Worm (Caenorhabditis elegans) whole organism, L2 larva: ENCODE measurements around the gene asp-7.

ENCODE experiments used
- C34F6.9 ChIP-seq: fragments of 150-350 bp; optimal IDR thresholded peaks from 2 replicates; lab custom pipeline; 2014; ENCODE audit warnings: missing biosample characterization, missing genetic modification characterization
- F13H6.1 ChIP-seq: sonication (generic microtip); optimal IDR thresholded peaks from 2 replicates; lab custom pipeline; 2016; ENCODE audit warnings: missing genetic modification characterization, missing compliant biosample characterization
- Y55F3AM.14 ChIP-seq: fragments of 200-800 bp; sonication (Bioruptor generic); optimal IDR thresholded peaks from 2 replicates; lab custom pipeline; 2018; ENCODE audit warnings: mild to moderate bottlenecking, missing genetic modification characterization, missing compliant biosample characterization
- ZK546.5 ChIP-seq: sonication (generic microtip); optimal IDR thresholded peaks from 2 replicates; lab custom pipeline; 2017; ENCODE audit warnings: missing biosample characterization, missing genetic modification characterization
- alr-1 ChIP-seq: fragments of 150-350 bp; optimal IDR thresholded peaks from 2 replicates; lab custom pipeline; 2014; ENCODE audit warnings: missing biosample characterization, missing genetic modification characterization
- aly-2 ChIP-seq: fragments of 150-350 bp; optimal IDR thresholded peaks from 2 replicates; lab custom pipeline; 2014; ENCODE audit warnings: missing biosample characterization, missing genetic modification characterization
- ama-1 ChIP-seq: fragments of 150-350 bp; optimal IDR thresholded peaks from 2 replicates; lab custom pipeline; 2018; ENCODE audit warnings: inconsistent platforms
- blmp-1 ChIP-seq: sonication (generic microtip); optimal IDR thresholded peaks from 2 replicates; lab custom pipeline; 2017; ENCODE audit warnings: missing genetic modification characterization, mild to moderate bottlenecking, missing compliant biosample characterization, antibody characterized with exemption, moderate library complexity; ENCODE audit not compliant: insufficient read depth
- ceh-82 ChIP-seq: fragments of 150-350 bp; optimal IDR thresholded peaks from 2 replicates; lab custom pipeline; 2014; ENCODE audit warnings: missing biosample characterization, missing genetic modification characterization
- crh-2 ChIP-seq: sonication (generic microtip); optimal IDR thresholded peaks from 2 replicates; lab custom pipeline; 2017; ENCODE audit warnings: missing biosample characterization, missing genetic modification characterization
- dmd-4 ChIP-seq: sonication (generic microtip); optimal IDR thresholded peaks from 2 replicates; lab custom pipeline; 2017; ENCODE audit warnings: missing biosample characterization, missing genetic modification characterization
- elt-3 ChIP-seq: sonication (generic microtip); optimal IDR thresholded peaks from 2 replicates; lab custom pipeline; 2017; ENCODE audit warnings: missing biosample characterization, missing genetic modification characterization
- fos-1 ChIP-seq: fragments of 150-350 bp; optimal IDR thresholded peaks from 2 replicates; lab custom pipeline; 2014; ENCODE audit warnings: missing biosample characterization, missing genetic modification characterization
- gmeb-1 ChIP-seq: fragments of 150-350 bp; optimal IDR thresholded peaks from 2 replicates; lab custom pipeline; 2014; ENCODE audit warnings: missing biosample characterization, missing genetic modification characterization
- lin-11 ChIP-seq: fragments of 150-350 bp; sonication (generic microtip); optimal IDR thresholded peaks from 2 replicates; lab custom pipeline; 2014; ENCODE audit warnings: missing biosample characterization, missing genetic modification characterization, inconsistent platforms, mixed read lengths
- lin-13 ChIP-seq: fragments of 150-350 bp; optimal IDR thresholded peaks from 2 replicates; lab custom pipeline; 2014; ENCODE audit warnings: missing biosample characterization, missing genetic modification reagents, missing genetic modification characterization
- lsy-2 ChIP-seq, 2 experiments: fragments of 150-350 bp in 1 of 2; sonication (generic microtip) in 1 of 2; optimal IDR thresholded peaks; 2 replicates each; lab custom pipeline; 2014 to 2017; ENCODE audit warnings: missing biosample characterization in 2 of 2, missing genetic modification characterization in 2 of 2
- mab-5 ChIP-seq: fragments of 150-350 bp; optimal IDR thresholded peaks from 2 replicates; lab custom pipeline; 2014; ENCODE audit warnings: missing biosample characterization, missing genetic modification characterization
- mbf-1 ChIP-seq: sonication (generic microtip); optimal IDR thresholded peaks from 2 replicates; lab custom pipeline; 2017; ENCODE audit warnings: missing biosample characterization, missing genetic modification characterization
- mdl-1 ChIP-seq, 2 experiments: fragments of 150-350 bp in 1 of 2; sonication (generic microtip) in 1 of 2; optimal IDR thresholded peaks; 2 replicates each; lab custom pipeline; 2017; ENCODE audit warnings: missing biosample characterization in 2 of 2, missing genetic modification characterization in 2 of 2
- nhr-10 ChIP-seq: sonication (generic microtip); optimal IDR thresholded peaks from 2 replicates; lab custom pipeline; 2017; ENCODE audit warnings: missing biosample characterization, missing genetic modification characterization
- nhr-11 ChIP-seq: fragments of 150-350 bp; optimal IDR thresholded peaks from 2 replicates; lab custom pipeline; 2014; ENCODE audit warnings: missing biosample characterization, missing genetic modification characterization
- nhr-12 ChIP-seq: fragments of 150-350 bp; optimal IDR thresholded peaks from 2 replicates; lab custom pipeline; 2014; ENCODE audit warnings: missing biosample characterization, missing genetic modification characterization
- nhr-129 ChIP-seq: fragments of 150-350 bp; optimal IDR thresholded peaks from 2 replicates; lab custom pipeline; 2014; ENCODE audit warnings: missing biosample characterization, missing genetic modification characterization
- nhr-23 ChIP-seq: fragments of 150-350 bp; optimal IDR thresholded peaks from 2 replicates; lab custom pipeline; 2014; ENCODE audit warnings: missing biosample characterization, missing genetic modification reagents, missing genetic modification characterization
- nhr-237 ChIP-seq: fragments of 150-350 bp; optimal IDR thresholded peaks from 2 replicates; lab custom pipeline; 2014; ENCODE audit warnings: missing biosample characterization, missing genetic modification characterization
- peb-1 ChIP-seq: fragments of 150-350 bp; optimal IDR thresholded peaks from 2 replicates; lab custom pipeline; 2014; ENCODE audit warnings: missing biosample characterization, missing genetic modification characterization
- sem-4 ChIP-seq: fragments of 150-350 bp; optimal IDR thresholded peaks from 2 replicates; lab custom pipeline; 2014; ENCODE audit warnings: missing biosample characterization, missing genetic modification reagents, missing genetic modification characterization
- skn-1 ChIP-seq: sonication (generic microtip); optimal IDR thresholded peaks from 2 replicates; lab custom pipeline; 2017; ENCODE audit warnings: missing biosample characterization, missing genetic modification characterization
- sma-3 ChIP-seq: sonication (generic microtip); optimal IDR thresholded peaks from 2 replicates; lab custom pipeline; 2016; ENCODE audit warnings: missing genetic modification reagents, missing genetic modification characterization, missing compliant biosample characterization
- sma-9 ChIP-seq, 2 experiments: fragments of 150-350 bp in 1 of 2; sonication (generic microtip) in 1 of 2; optimal IDR thresholded peaks; 2 replicates each; lab custom pipeline; 2014 to 2016; ENCODE audit warnings: missing genetic modification characterization in 2 of 2, mild to moderate bottlenecking in 1 of 2, missing biosample characterization in 1 of 2, missing compliant biosample characterization in 1 of 2, missing genetic modification reagents in 1 of 2, moderate library complexity in 1 of 2
- snpc-4 ChIP-seq: fragments of 150-350 bp; optimal IDR thresholded peaks from 2 replicates; lab custom pipeline; 2014; ENCODE audit warnings: missing biosample characterization, missing genetic modification characterization
- unc-39 ChIP-seq: fragments of 150-350 bp; optimal IDR thresholded peaks from 2 replicates; lab custom pipeline; 2014; ENCODE audit warnings: missing biosample characterization, missing genetic modification characterization
- unc-55 ChIP-seq: fragments of 150-350 bp; sonication (generic microtip); optimal IDR thresholded peaks from 3 replicates; lab custom pipeline; 2014; ENCODE audit warnings: missing biosample characterization, missing genetic modification reagents, missing genetic modification characterization
- unc-62 ChIP-seq: fragments of 150-350 bp; optimal IDR thresholded peaks from 2 replicates; lab custom pipeline; 2014; ENCODE audit warnings: missing biosample characterization, missing genetic modification reagents, missing genetic modification characterization
- zag-1 ChIP-seq: fragments of 150-350 bp; optimal IDR thresholded peaks from 2 replicates; lab custom pipeline; 2014; ENCODE audit warnings: missing biosample characterization, missing genetic modification characterization
- ztf-11 ChIP-seq: sonication (generic microtip); optimal IDR thresholded peaks from 2 replicates; lab custom pipeline; 2017; ENCODE audit warnings: missing biosample characterization, missing genetic modification characterization
- ztf-4 ChIP-seq: fragments of 150-350 bp; optimal IDR thresholded peaks from 2 replicates; lab custom pipeline; 2014; ENCODE audit warnings: missing biosample characterization, missing genetic modification characterization

asp-7 gene

ce11 chrV:3028205-3028604 is at the start of gene asp-7:
asp-7 (plus strand) TSS chrV:3028285.
- TF ChIP-seq mdl-1 (tag; optimal IDR thresholded peaks at IDR 0.05; lab: Kevin White, UChicago): no peak
- no peak for TF ChIP-seq crh-2
- no peak for TF ChIP-seq C34F6.9 (tag; lab: Kevin White, UChicago)
- TF ChIP-seq lin-13 (GFP tag; lab: Kevin White, UChicago): no peak
- TF ChIP-seq ceh-82: no peak
- no peak for TF ChIP-seq F13H6.1 (tag; lab: Kevin White, UChicago)
- no peak for TF ChIP-seq sem-4 (tag; lab: Kevin White, UChicago)
- no peak for TF ChIP-seq nhr-12 (tag; lab: Kevin White, UChicago)

- TF ChIP-seq zag-1 (tag; lab: Kevin White, UChicago) (no peak), nhr-10 (no peak), lsy-2 (tag; optimal IDR thresholded peaks at IDR 0.05; lab: Kevin White, UChicago) (no peak), F13H6.1 (tag; lab: Kevin White, UChicago) (no peak), lin-13 (GFP tag; lab: Kevin White, UChicago) (no peak), nhr-11 (tag; lab: Kevin White, UChicago) (no peak), mab-5 (tag; lab: Kevin White, UChicago) (no peak), snpc-4 (no peak), gmeb-1 (no peak), crh-2 (no peak), lin-11 (tag; lab: Kevin White, UChicago) (no peak), peb-1 (tag; lab: Kevin White, UChicago) (no peak), sem-4 (tag; lab: Kevin White, UChicago) (no peak), nhr-237 (tag; lab: Kevin White, UChicago) (no peak), fos-1 (tag; lab: Kevin White, UChicago) (no peak), nhr-23 (tag; lab: Kevin White, UChicago) (no peak), Y55F3AM.14 (GFP tag; lab: Kevin White, UChicago) (no peak), unc-62 (GFP tag; lab: Kevin White, UChicago) (no peak)
Observed at ce11 chrV:2979978-2980377, 48.1 kb upstream of the asp-7 start, which contains the start of gene srw-118. srw-118 (minus strand) TSS chrV:2980078.

ce11 chrV:2983351-2983750 is 44.7 kb upstream of the asp-7 start, which contains the start of gene srw-117:
srw-117 (minus strand) TSS chrV:2983451.
- no peak for TF ChIP-seq lin-11 (tag; lab: Kevin White, UChicago)
- TF ChIP-seq Y55F3AM.14 (GFP tag; lab: Kevin White, UChicago): no peak
- no peak for TF ChIP-seq gmeb-1
- no peak for TF ChIP-seq unc-62 (GFP tag; lab: Kevin White, UChicago)
- no peak for TF ChIP-seq F13H6.1 (tag; lab: Kevin White, UChicago)
- no peak for TF ChIP-seq ceh-82
- no peak for TF ChIP-seq elt-3
- TF ChIP-seq crh-2: no peak
- TF ChIP-seq sem-4 (tag; lab: Kevin White, UChicago): no peak
- TF ChIP-seq mab-5 (tag; lab: Kevin White, UChicago): no peak
- TF ChIP-seq dmd-4 (tag; lab: Kevin White, UChicago): no peak
- no peak for TF ChIP-seq ama-1 (lab: Kevin White, UChicago)
- no peak for TF ChIP-seq ztf-11
- no peak for TF ChIP-seq sma-3 (GFP tag; lab: Kevin White, UChicago)
- no peak for TF ChIP-seq blmp-1 (tag; lab: Kevin White, UChicago)
- TF ChIP-seq unc-39 (tag; lab: Kevin White, UChicago): no peak
- no peak for TF ChIP-seq alr-1 (tag; lab: Kevin White, UChicago)
- no peak for TF ChIP-seq skn-1 (tag; lab: Kevin White, UChicago)
- no peak for TF ChIP-seq nhr-10
- no peak for TF ChIP-seq mbf-1 (tag; lab: Kevin White, UChicago)

- TF ChIP-seq ZK546.5 (tag; lab: Kevin White, UChicago) (no peak), mbf-1 (tag; lab: Kevin White, UChicago) (no peak), unc-55 (GFP tag; lab: Kevin White, UChicago) (no peak), gmeb-1 (no peak)
- TF ChIP-seq, all 48 proteins: peak for 0
Observed at ce11 chrV:2985309-2985708, 42.8 kb upstream of the asp-7 start, which contains the start of gene srw-139. srw-139 (minus strand) TSS chrV:2985409.

- TF ChIP-seq sem-4 (tag; lab: Kevin White, UChicago) (no peak), snpc-4 (no peak), lin-11 (tag; lab: Kevin White, UChicago) (no peak), C34F6.9 (tag; lab: Kevin White, UChicago) (no peak), lin-13 (GFP tag; lab: Kevin White, UChicago) (no peak), mbf-1 (tag; lab: Kevin White, UChicago) (no peak), nhr-12 (tag; lab: Kevin White, UChicago) (no peak), nhr-129 (tag; lab: Kevin White, UChicago) (no peak), aly-2 (tag; lab: Kevin White, UChicago) (no peak), sma-9 (GFP tag; optimal IDR thresholded peaks at IDR 0.05; lab: Kevin White, UChicago) (no peak), sma-9 (tag; optimal IDR thresholded peaks at IDR 0.05; lab: Kevin White, UChicago) (no peak), peb-1 (tag; lab: Kevin White, UChicago) (no peak), zag-1 (tag; lab: Kevin White, UChicago) (no peak), F13H6.1 (tag; lab: Kevin White, UChicago) (no peak), sma-3 (GFP tag; lab: Kevin White, UChicago) (no peak), ztf-4 (no peak), unc-62 (GFP tag; lab: Kevin White, UChicago) (no peak), Y55F3AM.14 (GFP tag; lab: Kevin White, UChicago) (no peak), elt-3 (no peak)
Observed at ce11 chrV:2987407-2987806, 40.7 kb upstream of the asp-7 start, which contains the start of gene srh-85. srh-85 (minus strand) TSS chrV:2987507.
